Worm (Caenorhabditis elegans) whole organism, L4/young adult: ENCODE measurements around the gene dhhc-5.

Experiments
- W03F9.2 ChIP-seq: fragments of 150-350 bp; optimal IDR thresholded peaks from 2 replicates; lab custom pipeline; 2014; ENCODE audit warnings: missing biosample characterization, missing genetic modification characterization
- dao-5 ChIP-seq: sonication (generic microtip); optimal IDR thresholded peaks from 2 replicates; lab custom pipeline; 2016; ENCODE audit warnings: missing genotype, missing genetic modification characterization, moderate library complexity, missing compliant biosample characterization
- him-1 ChIP-seq: sonication (generic microtip); optimal IDR thresholded peaks from 2 replicates; lab custom pipeline; 2016; ENCODE audit warnings: missing genotype, missing genetic modification reagents, missing genetic modification characterization, missing compliant biosample characterization

Gene dhhc-5

ce11 chrIII:6826137-6826536 lies 22.7 kb downstream of the dhhc-5 start:
- TF ChIP-seq W03F9.2 (tag; lab: Kevin White, UChicago) (no peak), him-1 (tag; lab: Kevin White, UChicago) (no peak), dao-5 (tag; lab: Kevin White, UChicago) (no peak)

DNA sequence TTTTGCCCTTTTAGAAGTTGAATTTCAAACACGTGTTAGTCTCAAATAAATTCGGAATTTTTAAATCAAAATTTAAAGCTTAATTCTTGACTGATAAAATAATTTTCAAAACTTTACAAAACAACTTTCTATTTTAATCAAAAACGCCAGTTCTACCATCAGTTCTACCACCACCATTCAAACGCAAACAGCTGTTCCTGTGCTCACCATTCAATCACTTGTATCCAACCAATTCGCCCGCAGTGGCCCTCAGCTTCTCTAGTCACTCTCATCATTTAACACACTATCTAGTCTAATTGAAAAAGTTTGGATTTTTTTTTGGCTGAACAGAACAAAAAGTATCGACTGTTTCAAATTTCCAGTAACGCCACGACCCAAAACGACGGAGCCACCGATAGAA lies 26.1 kb downstream of the dhhc-5 start:
- no peak for TF ChIP-seq dao-5 (tag; lab: Kevin White, UChicago)
- TF ChIP-seq W03F9.2 (tag; lab: Kevin White, UChicago): no peak
- TF ChIP-seq him-1 (tag; lab: Kevin White, UChicago): no peak

- no peak for TF ChIP-seq dao-5 (tag; lab: Kevin White, UChicago)
Observed at ce11 chrIII:6820343-6820985, 28.4 kb downstream of the dhhc-5 start, which contains the start of gene ten-1. Gene ten-1 (plus strand): TSS chrIII:6820935.

DNA sequence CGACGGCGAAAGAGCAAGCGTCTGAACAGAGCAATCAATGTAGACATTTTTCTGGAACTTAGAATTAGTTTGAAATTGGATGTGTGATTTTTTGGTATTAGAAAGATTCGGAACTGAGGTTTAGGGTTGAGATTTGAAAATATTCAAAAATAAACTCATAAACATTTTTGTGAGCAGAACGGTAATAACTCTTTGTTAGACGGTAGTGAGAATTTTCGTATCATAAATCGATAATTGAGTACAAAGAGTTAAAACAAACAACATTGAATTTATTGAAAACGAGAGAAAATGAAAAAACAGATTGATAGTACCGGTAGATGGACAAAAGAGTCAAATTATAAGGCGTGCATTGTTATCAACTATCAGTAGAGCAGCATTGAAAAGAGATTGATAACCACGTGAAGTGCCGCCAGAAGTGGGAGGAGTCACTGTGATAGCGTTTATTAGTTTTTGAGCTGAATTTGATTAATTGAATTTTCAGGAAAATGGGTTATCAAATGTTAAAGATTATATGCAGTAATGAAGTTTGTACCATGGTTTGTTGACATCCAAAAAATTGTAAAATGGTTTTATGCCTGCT lies 29.4 kb downstream of the dhhc-5 start, which contains the start of gene F28F5.6:
Gene F28F5.6 (minus strand): TSS at position 51 of the 580 bp plus-strand sequence.
- TF ChIP-seq W03F9.2 (tag; lab: Kevin White, UChicago) (no peak), dao-5 (tag; lab: Kevin White, UChicago) (no peak), him-1 (tag; lab: Kevin White, UChicago) (no peak)

ce11 chrIII:6818037-6818436 lies 30.8 kb downstream of the dhhc-5 start:
- no peak for TF ChIP-seq dao-5 (tag; lab: Kevin White, UChicago)
- TF ChIP-seq W03F9.2 (tag; lab: Kevin White, UChicago): no peak
- TF ChIP-seq him-1 (tag; lab: Kevin White, UChicago): no peak

ce11 chrIII:6816930-6817329 lies 31.9 kb downstream of the dhhc-5 start, which contains the start of gene F28F5.4:
Gene F28F5.4 (minus strand): TSS chrIII:6817033.
- TF ChIP-seq dao-5 (tag; lab: Kevin White, UChicago) (no peak), him-1 (tag; lab: Kevin White, UChicago) (no peak), W03F9.2 (tag; lab: Kevin White, UChicago) (no peak)

ce11 chrIII:6805397-6805796 lies 43.5 kb downstream of the dhhc-5 start:
- TF ChIP-seq him-1 (tag; lab: Kevin White, UChicago) (no peak), W03F9.2 (tag; lab: Kevin White, UChicago) (no peak), dao-5 (tag; lab: Kevin White, UChicago) (no peak)

DNA sequence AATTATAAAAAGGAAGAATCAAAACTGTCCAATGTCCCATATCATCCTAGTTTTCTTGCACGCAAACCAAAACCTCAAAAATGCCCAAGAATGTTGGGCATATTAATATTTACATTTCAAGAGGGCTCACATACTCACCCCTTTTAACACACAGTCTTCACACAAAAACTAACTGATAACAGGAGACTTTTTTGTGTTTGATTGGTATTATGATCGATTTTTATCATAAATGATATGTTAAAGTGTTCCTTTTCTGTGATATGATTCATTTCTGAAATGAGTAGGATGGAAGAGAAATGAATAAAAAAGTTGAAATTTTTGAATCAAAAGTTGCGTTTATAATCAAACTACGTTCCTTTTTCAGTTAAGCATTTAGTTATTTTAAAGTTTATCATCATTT lies 45.8 kb downstream of the dhhc-5 start:
- TF ChIP-seq dao-5 (tag; lab: Kevin White, UChicago) (no peak), him-1 (tag; lab: Kevin White, UChicago) (no peak), W03F9.2 (tag; lab: Kevin White, UChicago) (no peak)

ce11 chrIII:6802488-6802887 lies 46.4 kb downstream of the dhhc-5 start, which contains the start of gene lim-8:
Gene lim-8 (plus strand): TSS chrIII:6802788.
- TF ChIP-seq him-1 (tag; lab: Kevin White, UChicago): no peak
- no peak for TF ChIP-seq W03F9.2 (tag; lab: Kevin White, UChicago)
- TF ChIP-seq dao-5 (tag; lab: Kevin White, UChicago): no peak

- no peak for TF ChIP-seq dao-5 (tag; lab: Kevin White, UChicago)
- TF ChIP-seq W03F9.2 (tag; lab: Kevin White, UChicago): no peak
- no peak for TF ChIP-seq him-1 (tag; lab: Kevin White, UChicago)
Observed at ce11 chrIII:6799664-6800063, 49.2 kb downstream of the dhhc-5 start.

- no peak for TF ChIP-seq dao-5 (tag; lab: Kevin White, UChicago)
- no peak for TF ChIP-seq him-1 (tag; lab: Kevin White, UChicago)
- TF ChIP-seq W03F9.2 (tag; lab: Kevin White, UChicago): no peak
Observed at ce11 chrIII:6798906-6799305, 50.0 kb downstream of the dhhc-5 start.

DNA sequence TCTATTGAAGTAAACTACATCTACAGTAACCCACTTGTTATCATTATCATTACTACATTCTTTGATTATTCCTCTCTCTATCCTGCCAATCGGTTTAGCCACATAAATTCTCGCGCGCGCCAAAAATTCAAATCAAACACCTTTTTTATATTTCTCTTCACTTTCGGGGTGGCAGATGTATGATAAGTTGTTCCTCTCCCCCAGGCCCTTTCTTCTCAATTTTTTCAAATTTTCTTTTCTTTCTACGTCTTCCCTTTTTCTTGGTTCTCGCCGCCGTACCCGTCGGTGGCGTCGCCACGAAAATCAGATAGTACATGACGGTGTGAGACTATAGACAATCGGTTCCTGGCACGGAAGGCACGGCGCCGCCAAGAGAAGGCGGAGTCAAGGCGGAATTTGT lies 50.9 kb downstream of the dhhc-5 start, which contains the start of gene R05H11.2:
Gene R05H11.2 (plus strand): TSS at position 333 of the 400 bp plus-strand sequence.
- no peak for TF ChIP-seq W03F9.2 (tag; lab: Kevin White, UChicago)
- TF ChIP-seq dao-5 (tag; lab: Kevin White, UChicago): no peak
- no peak for TF ChIP-seq him-1 (tag; lab: Kevin White, UChicago)
